Fruit fly (Drosophila melanogaster) whole organism, embryonic: ENCODE results near the gene Gas8.

Experiments
- C15 ChIP-seq: fragments of 200-800 bp; sonication (Bioruptor generic); IDR thresholded peaks from 3 replicates; pipeline ENCODE4 v1.3.6; 2022; ENCODE audit warnings: missing biosample characterization, missing genetic modification characterization
- CG1024 ChIP-seq: fragments of 200-800 bp; sonication (Bioruptor generic); IDR thresholded peaks from 2 replicates; pipeline ENCODE4 v1.3.6; 2022; ENCODE audit warnings: missing biosample characterization, missing genetic modification characterization
- CG10543 ChIP-seq: fragments of 200-800 bp; sonication (Bioruptor generic); optimal IDR thresholded peaks from 3 replicates; lab custom pipeline; 2017; ENCODE audit warnings: missing biosample characterization, mild to moderate bottlenecking, missing genetic modification characterization, moderate library complexity
- CG11504 ChIP-seq: fragments of 200-800 bp; sonication (Bioruptor generic); optimal IDR thresholded peaks from 3 replicates; lab custom pipeline; 2019; ENCODE audit warnings: missing biosample characterization, mild to moderate bottlenecking, missing genetic modification characterization, moderate library complexity
- CG12299 ChIP-seq: fragments of 200-800 bp; sonication (Bioruptor generic); optimal IDR thresholded peaks from 2 replicates; lab custom pipeline; 2018; ENCODE audit warnings: missing biosample characterization, mild to moderate bottlenecking, missing genetic modification characterization
- CG12391 ChIP-seq: fragments of 200-800 bp; sonication (Bioruptor generic); optimal IDR thresholded peaks from 3 replicates; lab custom pipeline; 2018; ENCODE audit warnings: missing biosample characterization, mild to moderate bottlenecking, missing genetic modification characterization, moderate library complexity
- CG15601 ChIP-seq: fragments of 200-800 bp; sonication (Bioruptor generic); optimal IDR thresholded peaks from 3 replicates; lab custom pipeline; 2019; ENCODE audit warnings: missing biosample characterization, mild to moderate bottlenecking, missing genetic modification characterization, moderate library complexity
- CG16863 ChIP-seq: fragments of 200-800 bp; sonication (Bioruptor generic); optimal IDR thresholded peaks from 3 replicates; lab custom pipeline; 2016; ENCODE audit warnings: missing biosample characterization, missing genetic modification characterization
- CG17829 ChIP-seq: fragments of 200-800 bp; optimal IDR thresholded peaks from 2 replicates; lab custom pipeline; 2019; ENCODE audit warnings: missing biosample characterization, mild to moderate bottlenecking, missing genetic modification characterization, moderate library complexity
- CG18599 ChIP-seq: fragments of 200-800 bp; sonication (Bioruptor generic); optimal IDR thresholded peaks from 3 replicates; lab custom pipeline; 2017; ENCODE audit warnings: missing biosample characterization, missing genetic modification characterization, mild to moderate bottlenecking, moderate library complexity, missing genetic modification reagents
- CG18619 ChIP-seq: fragments of 200-800 bp; sonication (Bioruptor generic); optimal IDR thresholded peaks from 3 replicates; lab custom pipeline; 2017; ENCODE audit warnings: missing biosample characterization, mild to moderate bottlenecking, missing genetic modification characterization
- CG2678 ChIP-seq: fragments of 200-800 bp; sonication (Bioruptor generic); optimal IDR thresholded peaks from 3 replicates; lab custom pipeline; 2019; ENCODE audit warnings: missing biosample characterization, mild to moderate bottlenecking, missing genetic modification characterization, moderate library complexity
- CG31224 ChIP-seq: fragments of 200-800 bp; sonication (Bioruptor generic); IDR thresholded peaks from 2 replicates; pipeline ENCODE4 v1.3.6; 2022; ENCODE audit warnings: missing biosample characterization, missing genetic modification characterization
- CG3281 ChIP-seq: fragments of 200-800 bp; sonication (Bioruptor generic); optimal IDR thresholded peaks from 3 replicates; lab custom pipeline; 2017; ENCODE audit warnings: missing biosample characterization, mild to moderate bottlenecking, missing genetic modification characterization
- CG4424 ChIP-seq: fragments of 200-800 bp; sonication (Bioruptor generic); optimal IDR thresholded peaks from 3 replicates; lab custom pipeline; 2016; ENCODE audit warnings: missing biosample characterization, missing genetic modification characterization
- CG6654 ChIP-seq: fragments of 200-800 bp; sonication (Bioruptor generic); optimal IDR thresholded peaks from 2 replicates; lab custom pipeline; 2017; ENCODE audit warnings: missing biosample characterization, mild to moderate bottlenecking, missing genetic modification characterization
- CG6689 ChIP-seq: fragments of 200-800 bp; sonication (Bioruptor generic); IDR thresholded peaks from 2 replicates; pipeline ENCODE4 v1.3.6; 2022; ENCODE audit warnings: missing biosample characterization, missing genetic modification characterization
- CG7357 ChIP-seq: fragments of 200-800 bp; sonication (Bioruptor generic); IDR thresholded peaks from 3 replicates; pipeline ENCODE4 v1.3.6; 2022; ENCODE audit warnings: missing biosample characterization, missing genetic modification characterization
- CG8388 ChIP-seq: fragments of 200-800 bp; sonication (Bioruptor generic); optimal IDR thresholded peaks from 2 replicates; lab custom pipeline; 2019; ENCODE audit warnings: missing biosample characterization, mild to moderate bottlenecking, missing genetic modification characterization, moderate library complexity
- CG8924 ChIP-seq: fragments of 200-800 bp; optimal IDR thresholded peaks from 3 replicates; lab custom pipeline; 2019; ENCODE audit warnings: missing biosample characterization, mild to moderate bottlenecking, missing genetic modification characterization, moderate library complexity
- CoRest ChIP-seq: fragments of 200-800 bp; sonication (Bioruptor generic); optimal IDR thresholded peaks from 3 replicates; lab custom pipeline; 2018; ENCODE audit warnings: missing biosample characterization, mild to moderate bottlenecking, missing genetic modification characterization, moderate library complexity
- Dek ChIP-seq: fragments of 200-800 bp; sonication (Bioruptor generic); optimal IDR thresholded peaks from 3 replicates; lab custom pipeline; 2019; ENCODE audit warnings: missing biosample characterization, mild to moderate bottlenecking, missing genetic modification characterization, moderate library complexity
- Dip2 ChIP-seq: fragments of 200-800 bp; sonication (Bioruptor generic); IDR thresholded peaks from 2 replicates; pipeline ENCODE4 v1.3.6; 2022; ENCODE audit warnings: missing biosample characterization, missing genetic modification characterization
- Gug ChIP-seq: fragments of 200-800 bp; sonication (Bioruptor generic); IDR thresholded peaks from 4 replicates; pipeline ENCODE4 v1.3.6; 2022; ENCODE audit warnings: missing biosample characterization, missing genetic modification characterization
- HmgD ChIP-seq: fragments of 200-800 bp; sonication (Bioruptor generic); optimal IDR thresholded peaks from 3 replicates; lab custom pipeline; 2016; ENCODE audit warnings: missing biosample characterization, missing genetic modification characterization
- HmgZ ChIP-seq: fragments of 200-800 bp; sonication (Bioruptor generic); optimal IDR thresholded peaks from 2 replicates; lab custom pipeline; 2018; ENCODE audit warnings: missing biosample characterization, mild to moderate bottlenecking, missing genetic modification characterization
- MTF-1 ChIP-seq: fragments of 200-800 bp; sonication (Bioruptor generic); optimal IDR thresholded peaks from 2 replicates; lab custom pipeline; 2018; ENCODE audit warnings: missing biosample characterization, mild to moderate bottlenecking, missing genetic modification characterization, borderline replicate concordance
- Nf-YC ChIP-seq: fragments of 200-800 bp; optimal IDR thresholded peaks from 3 replicates; lab custom pipeline; 2019; ENCODE audit warnings: missing biosample characterization, mild to moderate bottlenecking, missing genetic modification characterization, moderate library complexity
- Optix ChIP-seq: fragments of 200-800 bp; sonication (Bioruptor generic); IDR thresholded peaks from 3 replicates; pipeline ENCODE4 v1.3.6; 2022; ENCODE audit warnings: missing biosample characterization, missing genetic modification characterization
- Six4 ChIP-seq: fragments of 200-800 bp; sonication (Bioruptor generic); optimal IDR thresholded peaks from 2 replicates; lab custom pipeline; 2016; ENCODE audit warnings: missing biosample characterization, missing genetic modification characterization
- Trl ChIP-seq, 3 experiments: fragments of >200 bp in 2 of 3; fragments of 200-800 bp in 1 of 3; sonication (Bioruptor generic) in 1 of 3; optimal IDR thresholded peaks; 2 replicates in 1 of 3; 3 replicates in 2 of 3; lab custom pipeline; 2016 to 2017; ENCODE audit warnings: missing biosample characterization in 1 of 3, missing genetic modification characterization in 1 of 3
- cg ChIP-seq: fragments of 200-800 bp; sonication (Bioruptor generic); optimal IDR thresholded peaks from 3 replicates; lab custom pipeline; 2019; ENCODE audit warnings: missing biosample characterization, mild to moderate bottlenecking, missing genetic modification characterization, moderate library complexity
- crol ChIP-seq: fragments of 200-800 bp; sonication (Bioruptor generic); IDR thresholded peaks from 2 replicates; pipeline ENCODE4 v1.3.6; 2022; ENCODE audit warnings: missing biosample characterization, missing genetic modification characterization
- danr ChIP-seq: fragments of 200-800 bp; sonication (Bioruptor generic); IDR thresholded peaks from 2 replicates; pipeline ENCODE4 v1.3.6; 2022; ENCODE audit warnings: missing biosample characterization, missing genetic modification characterization
- dpn ChIP-seq, 2 experiments: fragments of 200-800 bp; sonication (Bioruptor generic); optimal IDR thresholded peaks; 3 replicates each; lab custom pipeline; 2016; ENCODE audit warnings: missing biosample characterization in 2 of 2, missing genetic modification characterization in 2 of 2
- ewg ChIP-seq: fragments of 200-800 bp; sonication (Bioruptor generic); optimal IDR thresholded peaks from 3 replicates; lab custom pipeline; 2017; ENCODE audit warnings: mild to moderate bottlenecking, missing biosample characterization, missing genetic modification reagents, missing genetic modification characterization
- fd96Cb ChIP-seq: fragments of 200-800 bp; sonication (Bioruptor generic); optimal IDR thresholded peaks from 2 replicates; lab custom pipeline; 2018; ENCODE audit warnings: missing biosample characterization, mild to moderate bottlenecking, missing genetic modification characterization, moderate library complexity
- gsb-n ChIP-seq: fragments of 200-800 bp; sonication (Bioruptor generic); optimal IDR thresholded peaks from 3 replicates; lab custom pipeline; 2018; ENCODE audit warnings: missing biosample characterization, mild to moderate bottlenecking, missing genetic modification characterization
- lola ChIP-seq, 3 experiments: fragments of >200 bp in 2 of 3; fragments of 200-800 bp in 1 of 3; sonication (Bioruptor generic) in 1 of 3; optimal IDR thresholded peaks; 2 replicates each; lab custom pipeline; 2017 to 2019; ENCODE audit warnings: missing biosample characterization in 3 of 3, missing genetic modification characterization in 3 of 3, mild to moderate bottlenecking in 1 of 3, moderate library complexity in 1 of 3
- luna ChIP-seq: fragments of 200-800 bp; sonication (Bioruptor generic); optimal IDR thresholded peaks from 2 replicates; lab custom pipeline; 2016; ENCODE audit warnings: missing biosample characterization, missing genetic modification characterization
- prd ChIP-seq, 3 experiments: fragments of >200 bp in 2 of 3; fragments of 200-800 bp in 1 of 3; sonication (Bioruptor generic) in 1 of 3; optimal IDR thresholded peaks in 2 of 3; IDR thresholded peaks in 1 of 3; 2 replicates in 2 of 3; 3 replicates in 1 of 3; pipeline versions ENCODE4 v1.3.6 to Lab custom; 2017 to 2022; ENCODE audit warnings: missing biosample characterization in 1 of 3, missing genetic modification characterization in 1 of 3
- pum ChIP-seq: fragments of 200-800 bp; sonication (Bioruptor generic); optimal IDR thresholded peaks from 2 replicates; lab custom pipeline; 2016; ENCODE audit warnings: missing biosample characterization, missing genetic modification characterization
- ranshi ChIP-seq: fragments of 200-800 bp; sonication (Bioruptor generic); IDR thresholded peaks from 2 replicates; pipeline ENCODE4 v1.3.6; 2022; ENCODE audit warnings: missing biosample characterization, missing genetic modification characterization
- sr ChIP-seq: fragments of 200-800 bp; sonication (Bioruptor generic); IDR thresholded peaks from 3 replicates; pipeline ENCODE4 v1.3.6; 2022; ENCODE audit warnings: missing biosample characterization, missing genetic modification characterization
- sug ChIP-seq: fragments of 200-800 bp; optimal IDR thresholded peaks from 2 replicates; lab custom pipeline; 2019; ENCODE audit warnings: missing biosample characterization, mild to moderate bottlenecking, missing genetic modification characterization, moderate library complexity
- trh ChIP-seq: fragments of 200-800 bp; sonication (Bioruptor generic); optimal IDR thresholded peaks from 2 replicates; lab custom pipeline; 2016; ENCODE audit warnings: missing biosample characterization, missing genetic modification characterization

Gas8 gene

DNA sequence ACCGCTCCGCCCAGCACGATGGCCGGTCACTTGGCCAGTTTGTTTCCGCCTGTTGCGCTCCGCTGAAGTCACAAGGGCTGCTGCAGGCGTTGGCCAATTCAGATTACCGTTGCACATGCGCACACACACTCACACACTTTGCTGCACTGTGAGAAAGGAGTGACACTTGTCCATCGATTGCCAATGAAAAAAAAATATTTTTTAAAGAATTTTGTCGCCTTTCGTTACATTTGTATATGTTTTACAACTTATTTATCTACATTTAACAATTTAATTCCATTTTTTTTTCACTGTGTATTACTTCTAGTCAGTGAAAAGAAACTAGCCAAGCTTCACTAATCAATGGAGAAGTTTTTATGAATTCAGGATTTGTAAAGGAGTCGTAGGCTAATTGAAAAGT, 28.6 kb downstream of the Gas8 start (continued):
- TF ChIP-seq Dip2 (GFP tag; lab: Robert Waterston, UW) (no peak), Optix (GFP tag; lab: Robert Waterston, UW) (no peak), CG4424 (peak; percentile 49), sr (GFP tag; lab: Robert Waterston, UW) (no peak), CG16863 (GFP tag; lab: Kevin White, UChicago) (peak; percentile 14), pum (GFP tag; lab: Kevin White, UChicago) (peak; percentile 6), crol (GFP tag; lab: Robert Waterston, UW) (no peak), CG12299 (tag; lab: Kevin White, UChicago) (no peak), sug (no peak), CG11504 (peak; percentile 66), trh (GFP tag; lab: Kevin White, UChicago) (no peak)
- TF ChIP-seq, all 482 proteins: peak for 143

dm6 chrX:3474476-3475439, 29.9 kb downstream of the Gas8 start, which contains the start of gene CG12206:
Gene CG12206, minus strand, starts transcription at chrX:3474524.
- peak; percentile 21 for TF ChIP-seq CG18619
- no peak for TF ChIP-seq cg
- peak; percentile 61 for TF ChIP-seq CG8924 (tag; lab: Kevin White, UChicago)
- peak; percentile 54 for TF ChIP-seq Dek (tag; lab: Kevin White, UChicago)
- no peak for TF ChIP-seq luna (GFP tag; lab: Kevin White, UChicago)
- peak; percentile 2 for TF ChIP-seq Nf-YC (tag; lab: Kevin White, UChicago)
- peak; percentile 7; the same call in 1 of the 4 replicates for TF ChIP-seq Gug
- peak; percentile 25 for TF ChIP-seq ewg (GFP tag; lab: Kevin White, UChicago)
- TF ChIP-seq CG7357 (GFP tag; lab: Robert Waterston, UW): 0 out of 3 replicates have a peak, but pooled peaks have one; percentile 18
- no peak for TF ChIP-seq MTF-1 (GFP tag; lab: Kevin White, UChicago)
- 0 out of 2 replicates have a peak, but pooled peaks have one; percentile 27 for TF ChIP-seq CG31224 (GFP tag; lab: Robert Waterston, UW)
- TF ChIP-seq CG15601: peak; percentile 23
- TF ChIP-seq prd (optimal IDR thresholded peaks at IDR 0.05; lab: Kevin White, UChicago): no peak
- peak; percentile 66 for TF ChIP-seq prd (GFP tag; IDR thresholded peaks at IDR 0.05; lab: Robert Waterston, UW)
- no peak for TF ChIP-seq C15 (GFP tag; lab: Robert Waterston, UW)
- TF ChIP-seq CG2678 (tag; lab: Kevin White, UChicago): peak; percentile 83
- peak; percentile 30 for TF ChIP-seq CG10543 (GFP tag; lab: Kevin White, UChicago)
- TF ChIP-seq CG6689 (GFP tag; lab: Robert Waterston, UW): peak; percentile 77
- no peak for TF ChIP-seq HmgD
- TF ChIP-seq gsb-n (tag; lab: Kevin White, UChicago): peak; percentile 25
- TF ChIP-seq CoRest: peak; percentile 72
- TF ChIP-seq CG1024 (GFP tag; lab: Robert Waterston, UW): no peak
- peak; percentile 60; the same call in 1 of the 2 replicates for TF ChIP-seq ranshi (GFP tag; lab: Robert Waterston, UW)
- TF ChIP-seq dpn (GFP tag; optimal IDR thresholded peaks at IDR 0.05; lab: Kevin White, UChicago): peak in 1 of 2 experiments; percentile 31
- TF ChIP-seq Trl (optimal IDR thresholded peaks at IDR 0.05; lab: Kevin White, UChicago): no peak
- no peak for TF ChIP-seq Trl (GFP tag; optimal IDR thresholded peaks at IDR 0.05; lab: Kevin White, UChicago)
- peak; percentile 25 for TF ChIP-seq CG6654
- peak; percentile 57 for TF ChIP-seq CG8388
- TF ChIP-seq fd96Cb (tag; lab: Kevin White, UChicago): peak; percentile 56
- peak; percentile 25 for TF ChIP-seq HmgZ (tag; lab: Kevin White, UChicago)
- TF ChIP-seq CG17829: peak; percentile 52
- TF ChIP-seq CG18599 (GFP tag; lab: Kevin White, UChicago): peak; percentile 73
- TF ChIP-seq Six4: peak; percentile 3
- TF ChIP-seq lola (GFP tag; optimal IDR thresholded peaks at IDR 0.05; lab: Kevin White, UChicago): peak in 1 of 3 experiments; percentile 49
- TF ChIP-seq CG3281 (GFP tag; lab: Kevin White, UChicago): peak; percentile 60
- TF ChIP-seq danr (GFP tag; lab: Robert Waterston, UW): no peak
- peak; percentile 55 for TF ChIP-seq CG12391 (tag; lab: Kevin White, UChicago)
